Worm (Caenorhabditis elegans) whole organism, mixed stage, embryonic: ENCODE data around the gene garr-1.
A peak's percentile ranks its signal among the peaks of the same experiment; 100 is the strongest.

Experiments
- M03D4.4 ChIP-seq: sonication (generic microtip); optimal IDR thresholded peaks from 2 replicates; lab custom pipeline; 2017; ENCODE audit warnings: mild to moderate bottlenecking, missing genetic modification characterization, missing compliant biosample characterization
- bed-3 ChIP-seq: fragments of 200-800 bp; sonication (Bioruptor generic); optimal IDR thresholded peaks from 3 replicates; lab custom pipeline; 2018; ENCODE audit warnings: mild to moderate bottlenecking, missing genetic modification characterization, moderate library complexity, missing compliant biosample characterization
- ceh-39 ChIP-seq: fragments of 150-350 bp; optimal IDR thresholded peaks from 2 replicates; lab custom pipeline; 2014; ENCODE audit warnings: missing biosample characterization, missing genetic modification characterization
- ceh-43 ChIP-seq: fragments of 200-800 bp; sonication (Bioruptor generic); optimal IDR thresholded peaks from 2 replicates; lab custom pipeline; 2018; ENCODE audit warnings: mild to moderate bottlenecking, missing genetic modification characterization, moderate library complexity, missing compliant biosample characterization
- ceh-83 ChIP-seq: fragments of 200-800 bp; sonication (Bioruptor generic); optimal IDR thresholded peaks from 2 replicates; lab custom pipeline; 2018; ENCODE audit warnings: mild to moderate bottlenecking, missing genetic modification characterization, missing compliant biosample characterization
- ces-1 ChIP-seq: fragments of 150-350 bp; optimal IDR thresholded peaks from 2 replicates; lab custom pipeline; 2014; ENCODE audit warnings: missing biosample characterization, missing genetic modification reagents, missing genetic modification characterization
- cnd-1 ChIP-seq: fragments of 200-800 bp; sonication (Bioruptor generic); optimal IDR thresholded peaks from 2 replicates; lab custom pipeline; 2018; ENCODE audit warnings: mild to moderate bottlenecking, missing genetic modification characterization, missing compliant biosample characterization
- drap-1 ChIP-seq: fragments of 200-800 bp; sonication (Bioruptor generic); optimal IDR thresholded peaks from 3 replicates; lab custom pipeline; 2018; ENCODE audit warnings: mild to moderate bottlenecking, missing genetic modification characterization, missing compliant biosample characterization
- elt-1 ChIP-seq: sonication (generic microtip); optimal IDR thresholded peaks from 2 replicates; lab custom pipeline; 2017; ENCODE audit warnings: missing genetic modification characterization, mild to moderate bottlenecking, missing compliant biosample characterization, antibody characterized with exemption, moderate library complexity, borderline replicate concordance; ENCODE audit not compliant: insufficient read depth
- elt-3 ChIP-seq: fragments of 150-350 bp; optimal IDR thresholded peaks from 2 replicates; lab custom pipeline; 2014; ENCODE audit warnings: missing biosample characterization, missing genetic modification characterization
- ham-2 ChIP-seq: fragments of 200-800 bp; sonication (Bioruptor generic); optimal IDR thresholded peaks from 2 replicates; lab custom pipeline; 2018; ENCODE audit warnings: mild to moderate bottlenecking, missing genetic modification characterization, missing compliant biosample characterization
- hlh-1 ChIP-seq: fragments of 150-350 bp; optimal IDR thresholded peaks from 2 replicates; lab custom pipeline; 2014; ENCODE audit warnings: missing biosample characterization, missing genetic modification reagents, missing genetic modification characterization
- lin-13 ChIP-seq: fragments of 150-350 bp; optimal IDR thresholded peaks from 2 replicates; lab custom pipeline; 2014; ENCODE audit warnings: missing biosample characterization, missing genetic modification characterization
- lin-32 ChIP-seq: fragments of 200-800 bp; sonication (Bioruptor generic); optimal IDR thresholded peaks from 2 replicates; lab custom pipeline; 2018; ENCODE audit warnings: mild to moderate bottlenecking, missing genetic modification characterization, missing compliant biosample characterization
- lsy-2 ChIP-seq: fragments of 150-350 bp; optimal IDR thresholded peaks from 2 replicates; lab custom pipeline; 2014; ENCODE audit warnings: missing biosample characterization, missing genetic modification characterization
- mab-5 ChIP-seq: fragments of 150-350 bp; optimal IDR thresholded peaks from 2 replicates; lab custom pipeline; 2014; ENCODE audit warnings: missing biosample characterization, missing genetic modification characterization
- mep-1 ChIP-seq: fragments of 150-350 bp; optimal IDR thresholded peaks from 2 replicates; lab custom pipeline; 2017; ENCODE audit warnings: missing biosample characterization, missing genetic modification reagents, missing genetic modification characterization, inconsistent platforms
- mls-2 ChIP-seq: sonication (generic microtip); optimal IDR thresholded peaks from 2 replicates; lab custom pipeline; 2016; ENCODE audit warnings: mild to moderate bottlenecking, missing genetic modification characterization, moderate library complexity, missing compliant biosample characterization
- nhr-12 ChIP-seq: fragments of 150-350 bp; optimal IDR thresholded peaks from 2 replicates; lab custom pipeline; 2014; ENCODE audit warnings: missing biosample characterization, missing genetic modification characterization
- nhr-2 ChIP-seq: fragments of 150-350 bp; optimal IDR thresholded peaks from 2 replicates; lab custom pipeline; 2014; ENCODE audit warnings: missing biosample characterization, missing genetic modification characterization
- nhr-237 ChIP-seq: fragments of 150-350 bp; optimal IDR thresholded peaks from 2 replicates; lab custom pipeline; 2014; ENCODE audit warnings: missing biosample characterization, missing genetic modification characterization
- nhr-28 ChIP-seq: fragments of 150-350 bp; optimal IDR thresholded peaks from 2 replicates; lab custom pipeline; 2014; ENCODE audit warnings: missing biosample characterization, missing genetic modification characterization
- nhr-76 ChIP-seq: sonication (generic microtip); optimal IDR thresholded peaks from 2 replicates; lab custom pipeline; 2017; ENCODE audit warnings: missing biosample characterization, missing genetic modification characterization
- sem-2 ChIP-seq: fragments of 200-800 bp; sonication (Bioruptor generic); optimal IDR thresholded peaks from 2 replicates; lab custom pipeline; 2018; ENCODE audit warnings: mild to moderate bottlenecking, missing genetic modification characterization, missing compliant biosample characterization
- snpc-4 ChIP-seq: fragments of 150-350 bp; optimal IDR thresholded peaks from 2 replicates; lab custom pipeline; 2014; ENCODE audit warnings: missing biosample characterization, missing genetic modification characterization
- sptf-1 ChIP-seq: sonication (generic microtip); optimal IDR thresholded peaks from 2 replicates; lab custom pipeline; 2017; ENCODE audit warnings: mild to moderate bottlenecking, missing genetic modification characterization, moderate library complexity, missing compliant biosample characterization
- tbx-8 ChIP-seq: fragments of 200-800 bp; sonication (Bioruptor generic); optimal IDR thresholded peaks from 2 replicates; lab custom pipeline; 2018; ENCODE audit warnings: mild to moderate bottlenecking, missing genetic modification characterization, moderate library complexity, missing compliant biosample characterization
- unc-39 ChIP-seq: fragments of 150-350 bp; optimal IDR thresholded peaks from 2 replicates; lab custom pipeline; 2014; ENCODE audit warnings: missing biosample characterization, missing genetic modification characterization
- unc-62 ChIP-seq: fragments of 150-350 bp; optimal IDR thresholded peaks from 2 replicates; lab custom pipeline; 2014; ENCODE audit warnings: missing biosample characterization, missing genetic modification reagents, missing genetic modification characterization
- ztf-11 ChIP-seq: fragments of 150-350 bp; optimal IDR thresholded peaks from 2 replicates; lab custom pipeline; 2014; ENCODE audit warnings: missing biosample characterization, missing genetic modification characterization

The garr-1 gene

DNA sequence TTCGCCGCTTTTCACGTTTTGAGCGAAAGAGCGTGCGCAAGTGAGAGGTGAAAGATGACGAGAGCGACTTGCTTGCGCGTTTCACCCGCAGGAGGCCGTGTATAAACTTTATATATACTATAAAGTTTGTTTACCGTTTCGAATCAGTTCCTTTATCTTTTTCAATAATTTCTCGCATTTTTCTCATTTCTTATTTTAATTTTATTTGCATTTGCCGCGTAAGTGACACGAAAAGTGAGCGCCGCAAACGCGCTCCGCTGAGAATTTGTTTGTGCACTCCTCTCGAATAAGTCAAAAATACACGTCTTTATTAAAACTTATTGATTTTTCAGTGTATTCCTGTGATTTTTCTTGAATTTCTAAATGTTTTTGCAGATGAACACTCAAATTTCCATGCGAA, 17.7 kb downstream of the garr-1 start, which contains the start of gene mrpl-55 (continued):
- no peak for TF ChIP-seq snpc-4 (tag; lab: Kevin White, UChicago)
- no peak for TF ChIP-seq ham-2 (GFP tag; lab: Kevin White, UChicago)
- no peak for TF ChIP-seq hlh-1
- peak; percentile 82 for TF ChIP-seq ces-1 (GFP tag; lab: Kevin White, UChicago)
- TF ChIP-seq ceh-83, result no peak
- TF ChIP-seq sem-2 (GFP tag; lab: Kevin White, UChicago), result no peak
- TF ChIP-seq elt-3 (tag; lab: Kevin White, UChicago), result no peak
- TF ChIP-seq ceh-43 (GFP tag; lab: Kevin White, UChicago), result no peak
- TF ChIP-seq, all 35 proteins: peak for 9

DNA sequence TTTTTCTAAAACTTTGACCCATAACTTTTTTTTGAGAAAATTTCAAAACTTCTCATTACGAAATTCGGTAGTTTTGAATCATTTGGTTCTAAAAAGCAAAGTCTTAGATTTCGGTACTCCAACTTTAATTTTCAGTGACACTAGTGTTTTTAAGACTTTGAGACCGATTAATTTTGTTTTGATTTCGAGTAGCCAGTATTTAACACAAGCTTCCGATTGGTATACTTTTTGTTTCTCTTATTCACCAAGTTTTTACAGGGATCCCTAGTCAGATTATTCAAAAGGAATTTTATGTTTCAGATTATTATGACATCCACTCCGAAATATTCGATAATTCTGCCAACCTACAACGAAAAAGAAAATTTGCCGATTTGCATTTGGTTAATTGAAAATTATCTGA, 19.4 kb downstream of the garr-1 start, which contains the start of gene dpm-1:
dpm-1 (plus strand) TSS at position 301 of the 400 bp plus-strand sequence.
- TF ChIP-seq sptf-1 (tag; lab: Kevin White, UChicago) (no peak), elt-1 (tag; lab: Kevin White, UChicago) (no peak), ceh-43 (GFP tag; lab: Kevin White, UChicago) (no peak), lsy-2 (no peak), ceh-39 (tag; lab: Kevin White, UChicago) (no peak), bed-3 (no peak), M03D4.4 (tag; lab: Kevin White, UChicago) (no peak), mep-1 (tag; lab: Kevin White, UChicago) (no peak), snpc-4 (tag; lab: Kevin White, UChicago) (no peak), tbx-8 (GFP tag; lab: Kevin White, UChicago) (no peak), drap-1 (GFP tag; lab: Kevin White, UChicago) (no peak), hlh-1 (no peak), ztf-11 (tag; lab: Kevin White, UChicago) (no peak), ham-2 (GFP tag; lab: Kevin White, UChicago) (no peak), nhr-12 (tag; lab: Kevin White, UChicago) (no peak)

DNA sequence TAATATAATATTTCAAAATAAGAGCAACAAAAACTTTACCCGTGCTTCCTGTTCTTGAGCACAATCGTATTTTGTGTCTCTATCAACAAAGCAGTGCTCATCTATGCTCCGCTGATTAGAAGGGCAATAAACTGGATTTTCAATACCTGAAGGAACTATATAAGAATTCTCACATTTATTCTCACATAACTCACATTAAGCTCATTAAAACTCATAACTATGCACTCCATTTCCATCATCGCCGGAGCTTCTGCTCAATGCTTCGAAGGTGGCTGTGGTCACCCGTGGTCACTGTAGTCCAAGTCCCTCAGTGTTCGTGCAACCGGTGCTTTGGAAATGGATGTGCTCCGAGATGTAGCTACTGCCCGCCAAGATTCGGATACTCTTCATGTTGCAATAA, 28.8 kb downstream of the garr-1 start, which contains the start of the genes Y66H1A.8 and M04G7.5:
Y66H1A.8 (minus strand) TSS at position 101 of the 400 bp plus-strand sequence.
M04G7.5 (plus strand) TSS at position 258 of the 400 bp plus-strand sequence.
- no peak for TF ChIP-seq unc-39 (tag; lab: Kevin White, UChicago)
- TF ChIP-seq nhr-28, result no peak
- TF ChIP-seq nhr-237 (tag; lab: Kevin White, UChicago), result no peak
- no peak for TF ChIP-seq ztf-11 (tag; lab: Kevin White, UChicago)
- TF ChIP-seq elt-3 (tag; lab: Kevin White, UChicago), result no peak
- TF ChIP-seq nhr-2 (tag; lab: Kevin White, UChicago), result no peak
- no peak for TF ChIP-seq lin-13 (tag; lab: Kevin White, UChicago)
- no peak for TF ChIP-seq ceh-43 (GFP tag; lab: Kevin White, UChicago)
- TF ChIP-seq lin-32 (GFP tag; lab: Kevin White, UChicago), result no peak
- TF ChIP-seq ceh-83, result no peak
- no peak for TF ChIP-seq tbx-8 (GFP tag; lab: Kevin White, UChicago)
- TF ChIP-seq cnd-1 (tag; lab: Kevin White, UChicago), result no peak
- TF ChIP-seq hlh-1, result no peak
- TF ChIP-seq mab-5 (tag; lab: Kevin White, UChicago), result no peak
- no peak for TF ChIP-seq nhr-76 (tag; lab: Kevin White, UChicago)
- TF ChIP-seq mls-2 (tag; lab: Kevin White, UChicago), result no peak
- TF ChIP-seq unc-62 (GFP tag; lab: Kevin White, UChicago), result no peak
- TF ChIP-seq snpc-4 (tag; lab: Kevin White, UChicago), result no peak

- TF ChIP-seq M03D4.4 (tag; lab: Kevin White, UChicago) (no peak), lin-32 (GFP tag; lab: Kevin White, UChicago) (no peak), nhr-2 (tag; lab: Kevin White, UChicago) (no peak), elt-1 (tag; lab: Kevin White, UChicago) (no peak), drap-1 (GFP tag; lab: Kevin White, UChicago) (no peak), hlh-1 (no peak), nhr-12 (tag; lab: Kevin White, UChicago) (no peak), elt-3 (tag; lab: Kevin White, UChicago) (no peak), nhr-76 (tag; lab: Kevin White, UChicago) (no peak), tbx-8 (GFP tag; lab: Kevin White, UChicago) (no peak), ceh-43 (GFP tag; lab: Kevin White, UChicago) (no peak), ces-1 (GFP tag; lab: Kevin White, UChicago) (no peak), sptf-1 (tag; lab: Kevin White, UChicago) (no peak), lsy-2 (no peak), cnd-1 (tag; lab: Kevin White, UChicago) (no peak)
Measured at ce11 chrIV:455484-455883, 29.5 kb downstream of the garr-1 start, which contains the start of gene M04G7.1. TSS of gene M04G7.1 (plus strand) at chrIV:455784.
